Worm (Caenorhabditis elegans) whole organism, L4 larva: ENCODE measurements around the gene F23B2.10.

Source experiments
- F37D6.2 ChIP-seq: sonication (generic microtip); optimal IDR thresholded peaks from 2 replicates; lab custom pipeline; 2016; ENCODE audit warnings: mild to moderate bottlenecking, missing genetic modification characterization, missing compliant biosample characterization
- F49E8.2 ChIP-seq: sonication (generic microtip); optimal IDR thresholded peaks from 2 replicates; lab custom pipeline; 2016; ENCODE audit warnings: missing compliant biosample characterization, mild to moderate bottlenecking, missing genetic modification characterization, borderline replicate concordance
- T20F7.1 ChIP-seq: fragments of 200-800 bp; sonication (Bioruptor generic); optimal IDR thresholded peaks from 2 replicates; lab custom pipeline; 2018; ENCODE audit warnings: mild to moderate bottlenecking, missing genetic modification characterization, missing compliant biosample characterization
- Y48G9A.11 ChIP-seq: fragments of 200-800 bp; sonication (Bioruptor generic); IDR thresholded peaks from 2 replicates; pipeline ENCODE4 v1.3.6; 2022; ENCODE audit warnings: missing genetic modification reagents, missing genetic modification characterization, missing compliant biosample characterization
- Y5F2A.4 ChIP-seq: fragments of 200-800 bp; sonication (Bioruptor generic); optimal IDR thresholded peaks from 2 replicates; lab custom pipeline; 2018; ENCODE audit warnings: mild to moderate bottlenecking, missing genetic modification characterization, missing compliant biosample characterization
- ZK546.5 ChIP-seq, 2 experiments: sonication (generic microtip); optimal IDR thresholded peaks; 2 replicates each; lab custom pipeline; 2017; ENCODE audit warnings: missing biosample characterization in 2 of 2, missing genetic modification characterization in 2 of 2
- attf-4 ChIP-seq: sonication (generic microtip); optimal IDR thresholded peaks from 3 replicates; lab custom pipeline; 2017; ENCODE audit warnings: missing biosample characterization, missing genetic modification characterization
- ceh-28 ChIP-seq: fragments of 150-350 bp; optimal IDR thresholded peaks from 2 replicates; lab custom pipeline; 2014; ENCODE audit warnings: missing biosample characterization, missing genetic modification reagents, missing genetic modification characterization
- cey-2 ChIP-seq: sonication (generic microtip); optimal IDR thresholded peaks from 3 replicates; lab custom pipeline; 2017; ENCODE audit warnings: missing genetic modification characterization, mild to moderate bottlenecking, missing compliant biosample characterization, antibody characterized with exemption, borderline replicate concordance; ENCODE audit not compliant: insufficient read depth
- daf-16 ChIP-seq, 3 experiments: sonication (generic microtip); optimal IDR thresholded peaks; 2 replicates each; lab custom pipeline; 2016 to 2017; ENCODE audit warnings: missing genetic modification characterization in 3 of 3, missing genetic modification reagents in 3 of 3, mild to moderate bottlenecking in 2 of 3, missing compliant biosample characterization in 2 of 3, missing biosample characterization in 1 of 3, moderate library complexity in 1 of 3
- daf-8 ChIP-seq: fragments of 200-800 bp; sonication (Bioruptor generic); IDR thresholded peaks from 2 replicates; pipeline ENCODE4 v1.3.6; 2022; ENCODE audit warnings: missing genetic modification characterization, missing compliant biosample characterization
- dpl-1 ChIP-seq: fragments of 150-350 bp; optimal IDR thresholded peaks from 2 replicates; lab custom pipeline; 2014; ENCODE audit warnings: missing biosample characterization, missing genetic modification reagents, missing genetic modification characterization
- duxl-1 ChIP-seq: sonication (generic microtip); optimal IDR thresholded peaks from 2 replicates; lab custom pipeline; 2016; ENCODE audit warnings: mild to moderate bottlenecking, missing genetic modification characterization, moderate library complexity, missing compliant biosample characterization; ENCODE audit not compliant: poor library complexity
- dve-1 ChIP-seq: sonication (generic microtip); optimal IDR thresholded peaks from 2 replicates; lab custom pipeline; 2017; ENCODE audit warnings: antibody characterized with exemption, mild to moderate bottlenecking, missing genetic modification characterization, missing compliant biosample characterization; ENCODE audit not compliant: insufficient read depth
- hlh-30 ChIP-seq: sonication (generic microtip); optimal IDR thresholded peaks from 2 replicates; lab custom pipeline; 2017; ENCODE audit warnings: antibody characterized with exemption, mild to moderate bottlenecking, missing genetic modification characterization, missing compliant biosample characterization; ENCODE audit not compliant: insufficient read depth
- hmg-1.1 ChIP-seq: fragments of 200-800 bp; sonication (Bioruptor generic); IDR thresholded peaks from 2 replicates; pipeline ENCODE4 v1.3.6; 2022; ENCODE audit warnings: missing genetic modification reagents, missing genetic modification characterization, missing compliant biosample characterization
- lin-1 ChIP-seq: fragments of 200-800 bp; sonication (Bioruptor generic); IDR thresholded peaks from 2 replicates; pipeline ENCODE4 v1.3.6; 2022; ENCODE audit warnings: missing genetic modification reagents, missing genetic modification characterization, missing compliant biosample characterization
- lin-38 ChIP-seq: fragments of 200-800 bp; sonication (Bioruptor generic); IDR thresholded peaks from 2 replicates; pipeline ENCODE4 v1.3.6; 2022; ENCODE audit warnings: missing genetic modification reagents, missing genetic modification characterization, missing compliant biosample characterization
- lin-39 ChIP-seq: fragments of 150-350 bp; optimal IDR thresholded peaks from 2 replicates; lab custom pipeline; 2014; ENCODE audit warnings: missing biosample characterization, missing genetic modification reagents, missing genetic modification characterization
- lsy-2 ChIP-seq, 2 experiments: fragments of 150-350 bp in 1 of 2; sonication (generic microtip) in 1 of 2; optimal IDR thresholded peaks; 2 replicates each; lab custom pipeline; 2014 to 2017; ENCODE audit warnings: missing biosample characterization in 2 of 2, missing genetic modification characterization in 2 of 2
- mdl-1 ChIP-seq, 2 experiments: fragments of 150-350 bp in 1 of 2; sonication (generic microtip) in 1 of 2; optimal IDR thresholded peaks; 2 replicates each; lab custom pipeline; 2014 to 2017; ENCODE audit warnings: missing biosample characterization in 2 of 2, missing genetic modification characterization in 2 of 2
- mep-1 ChIP-seq: fragments of 150-350 bp; sonication (generic microtip); optimal IDR thresholded peaks from 3 replicates; lab custom pipeline; 2014; ENCODE audit warnings: missing biosample characterization, missing genetic modification characterization
- nhr-28 ChIP-seq: fragments of 150-350 bp; optimal IDR thresholded peaks from 2 replicates; lab custom pipeline; 2014; ENCODE audit warnings: missing biosample characterization, missing genetic modification characterization
- nhr-41 ChIP-seq: fragments of 200-800 bp; sonication (Bioruptor generic); IDR thresholded peaks from 2 replicates; pipeline ENCODE4 v1.3.6; 2022; ENCODE audit warnings: missing genetic modification reagents, missing genetic modification characterization, missing compliant biosample characterization
- nhr-48 ChIP-seq: sonication (generic microtip); optimal IDR thresholded peaks from 2 replicates; lab custom pipeline; 2016; ENCODE audit warnings: mild to moderate bottlenecking, missing genetic modification characterization, missing compliant biosample characterization
- nhr-6 ChIP-seq: fragments of 150-350 bp; optimal IDR thresholded peaks from 2 replicates; lab custom pipeline; 2014; ENCODE audit warnings: missing biosample characterization, missing genetic modification characterization
- pha-4 ChIP-seq, 2 experiments: fragments of 150-350 bp in 1 of 2; fragments of 200-800 bp in 1 of 2; sonication (Bioruptor generic) in 1 of 2; IDR thresholded peaks in 1 of 2; optimal IDR thresholded peaks in 1 of 2; 2 replicates each; pipeline versions ENCODE4 v1.3.6 to Lab custom; 2014 to 2022; ENCODE audit warnings: missing genetic modification characterization in 2 of 2, missing genetic modification reagents in 2 of 2, missing biosample characterization in 1 of 2, missing compliant biosample characterization in 1 of 2
- pqm-1 ChIP-seq: sonication (generic microtip); optimal IDR thresholded peaks from 2 replicates; lab custom pipeline; 2017; ENCODE audit warnings: missing biosample characterization, missing genetic modification characterization
- rbr-2 ChIP-seq: sonication (generic microtip); optimal IDR thresholded peaks from 2 replicates; lab custom pipeline; 2016; ENCODE audit warnings: missing genotype, missing genetic modification characterization, missing compliant biosample characterization
- sdz-12 ChIP-seq: fragments of 200-800 bp; sonication (Bioruptor generic); optimal IDR thresholded peaks from 2 replicates; lab custom pipeline; 2018; ENCODE audit warnings: mild to moderate bottlenecking, missing genetic modification characterization, missing compliant biosample characterization
- snpc-1.2 ChIP-seq: fragments of 200-800 bp; sonication (Bioruptor generic); IDR thresholded peaks from 2 replicates; pipeline ENCODE4 v1.3.6; 2022; ENCODE audit warnings: missing genetic modification reagents, missing genetic modification characterization, missing compliant biosample characterization
- unc-130 ChIP-seq: sonication (generic microtip); optimal IDR thresholded peaks from 2 replicates; lab custom pipeline; 2016; ENCODE audit warnings: missing genetic modification reagents, missing genetic modification characterization, missing compliant biosample characterization
- unc-39 ChIP-seq: sonication (generic microtip); optimal IDR thresholded peaks from 2 replicates; lab custom pipeline; 2017; ENCODE audit warnings: missing biosample characterization, missing genetic modification characterization
- ztf-11 ChIP-seq: fragments of 150-350 bp; optimal IDR thresholded peaks from 2 replicates; lab custom pipeline; 2014; ENCODE audit warnings: missing biosample characterization, missing genetic modification characterization

The F23B2.10 gene

ce11 chrIV:9112019-9112418, 42.1 kb downstream of the F23B2.10 start (continued):
- no peak for TF ChIP-seq attf-4 (tag; lab: Kevin White, UChicago)
- peak; percentile 18 for TF ChIP-seq hlh-30 (tag; lab: Kevin White, UChicago)
- TF ChIP-seq ztf-11 (tag; lab: Kevin White, UChicago): no peak
- no peak for TF ChIP-seq nhr-48 (tag; lab: Kevin White, UChicago)
- TF ChIP-seq mdl-1 (tag; optimal IDR thresholded peaks at IDR 0.05; lab: Kevin White, UChicago): no peak
- no peak for TF ChIP-seq duxl-1 (tag; lab: Kevin White, UChicago)

- TF ChIP-seq Y48G9A.11 (GFP tag; lab: Robert Waterston, UW): no peak
- TF ChIP-seq nhr-28 (tag; lab: Kevin White, UChicago): no peak
- no peak for TF ChIP-seq hmg-1.1
- no peak for TF ChIP-seq F49E8.2 (tag; lab: Kevin White, UChicago)
- TF ChIP-seq ZK546.5 (tag; optimal IDR thresholded peaks at IDR 0.05; lab: Kevin White, UChicago): no peak
These were observed 45.5 kb downstream of the F23B2.10 start, which contains the start of gene aly-1 for ce11 chrIV:9108631-9109030. Gene aly-1 (plus strand): TSS chrIV:9108931.

- no peak for TF ChIP-seq unc-39 (tag; lab: Kevin White, UChicago)
- no peak for TF ChIP-seq cey-2
- TF ChIP-seq nhr-6 (tag; lab: Kevin White, UChicago): peak; percentile 62
- peak; percentile 35 for TF ChIP-seq rbr-2 (tag; lab: Kevin White, UChicago)
- TF ChIP-seq hlh-30 (tag; lab: Kevin White, UChicago): peak; percentile 26
- peak in 1 of 2 experiments; percentile 67 for TF ChIP-seq lsy-2 (tag; optimal IDR thresholded peaks at IDR 0.05; lab: Kevin White, UChicago)
- no peak for TF ChIP-seq daf-8
- TF ChIP-seq nhr-28 (tag; lab: Kevin White, UChicago): peak; percentile 30
- no peak for TF ChIP-seq unc-130 (GFP tag; lab: Kevin White, UChicago)
- TF ChIP-seq T20F7.1 (GFP tag; lab: Kevin White, UChicago): peak; percentile 33
- peak; percentile 13 for TF ChIP-seq ceh-28 (tag; lab: Kevin White, UChicago)
- no peak for TF ChIP-seq F37D6.2 (tag; lab: Kevin White, UChicago)
- no peak for TF ChIP-seq pha-4 (GFP tag; IDR thresholded peaks at IDR 0.05; lab: Robert Waterston, UW)
- TF ChIP-seq pha-4 (tag; optimal IDR thresholded peaks at IDR 0.05; lab: Kevin White, UChicago): peak; percentile 66
- peak; percentile 30 for TF ChIP-seq dve-1
- TF ChIP-seq Y5F2A.4 (GFP tag; lab: Kevin White, UChicago): no peak
- TF ChIP-seq daf-16 (GFP tag; optimal IDR thresholded peaks at IDR 0.05; lab: Kevin White, UChicago): no peak
- TF ChIP-seq daf-16 (tag; optimal IDR thresholded peaks at IDR 0.05; lab: Kevin White, UChicago): peak; percentile 34
- no peak for TF ChIP-seq lin-39 (tag; lab: Kevin White, UChicago)
- peak; percentile 42 for TF ChIP-seq dpl-1 (GFP tag; lab: Kevin White, UChicago)
- TF ChIP-seq pqm-1: peak; percentile 22
- TF ChIP-seq sdz-12: no peak
- TF ChIP-seq lin-38 (GFP tag; lab: Robert Waterston, UW): peak; percentile 68
- no peak for TF ChIP-seq snpc-1.2 (GFP tag; lab: Robert Waterston, UW)
- TF ChIP-seq lin-1 (GFP tag; lab: Robert Waterston, UW): no peak
- no peak for TF ChIP-seq nhr-41 (GFP tag; lab: Robert Waterston, UW)
- peak; percentile 60 for TF ChIP-seq mep-1 (tag; lab: Kevin White, UChicago)
- TF ChIP-seq, all 104 proteins: peak for 14
These were observed 46.7 kb downstream of the F23B2.10 start for ce11 chrIV:9107464-9107863.
